Worm (Caenorhabditis elegans): ENCODE results near the gene Y57G11C.1147.

- peak; percentile 95 for TF ChIP-seq snpc-3.4 (tag; optimal IDR thresholded peaks at IDR 0.05)
- TF ChIP-seq Y67H2A.10 (GFP tag; conservative IDR thresholded peaks at IDR 0.05): 0 out of 2 replicates have a peak, but pooled peaks have one; percentile 32
These were observed 32.6 kb downstream of the Y57G11C.1147 start for ce11 chrIV:14764719-14765173.

Data from whole organism, young adult.